Worm (Caenorhabditis elegans): ENCODE measurements around the gene efl-1.

DNA sequence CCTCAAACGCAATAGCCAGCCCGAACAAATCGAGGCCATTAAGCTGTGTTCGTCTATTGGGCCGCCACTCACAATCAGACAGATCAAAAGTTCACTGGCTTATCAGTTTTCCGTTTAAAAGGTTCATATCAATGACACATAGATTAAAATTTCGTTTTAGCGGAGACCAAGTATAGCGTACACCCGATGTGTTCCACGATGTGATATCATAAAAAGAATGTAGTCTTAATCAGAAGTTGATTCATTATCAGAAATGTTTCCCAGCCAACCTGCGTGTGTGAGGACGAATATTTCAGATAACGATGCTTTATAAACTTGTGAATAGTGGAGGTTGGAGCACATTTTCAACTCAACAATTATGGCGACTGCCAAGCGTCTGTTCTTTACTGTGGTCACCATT is 48.6 kb upstream of the efl-1 start, which contains the start of gene clc-13:
- TF ChIP-seq ceh-6 (GFP tag; optimal IDR thresholded peaks at IDR 0.05): no peak
- no peak for TF ChIP-seq ama-1 (optimal IDR thresholded peaks at IDR 0.05)
- TF ChIP-seq ceh-18 (tag; optimal IDR thresholded peaks at IDR 0.05): no peak
- TF ChIP-seq ceh-9 (tag; optimal IDR thresholded peaks at IDR 0.05): no peak
- no peak for TF ChIP-seq lin-11 (tag; optimal IDR thresholded peaks at IDR 0.05)
- no peak for TF ChIP-seq ahr-1 (tag; optimal IDR thresholded peaks at IDR 0.05)
- TF ChIP-seq F13H6.1 (tag; optimal IDR thresholded peaks at IDR 0.05): no peak
